Fruit fly (Drosophila melanogaster): ENCODE data around the gene trem.

- TF ChIP-seq psq (optimal IDR thresholded peaks at IDR 0.05) (peak; percentile 91), Sin3A (optimal IDR thresholded peaks at IDR 0.05) (no peak), h (optimal IDR thresholded peaks at IDR 0.05) (no peak), insv (optimal IDR thresholded peaks at IDR 0.05) (no peak), Myc (optimal IDR thresholded peaks at IDR 0.05) (no peak)
Measured at dm6 chr3R:20008372-20009051, 22.6 kb downstream of the trem start, which contains the start of the genes Hs6st and MED25.

Measured in Kc167 (cell line).